Worm (Caenorhabditis elegans) whole organism, L2 larva: ENCODE measurements around the gene F38B7.11.

Experiments used
- C34F6.9 ChIP-seq: fragments of 150-350 bp; optimal IDR thresholded peaks from 2 replicates; lab custom pipeline; 2014; ENCODE audit warnings: missing biosample characterization, missing genetic modification characterization
- F13H6.1 ChIP-seq: sonication (generic microtip); optimal IDR thresholded peaks from 2 replicates; lab custom pipeline; 2016; ENCODE audit warnings: missing genetic modification characterization, missing compliant biosample characterization
- blmp-1 ChIP-seq: sonication (generic microtip); optimal IDR thresholded peaks from 2 replicates; lab custom pipeline; 2017; ENCODE audit warnings: missing genetic modification characterization, mild to moderate bottlenecking, missing compliant biosample characterization, antibody characterized with exemption, moderate library complexity; ENCODE audit not compliant: insufficient read depth
- crh-2 ChIP-seq: sonication (generic microtip); optimal IDR thresholded peaks from 2 replicates; lab custom pipeline; 2017; ENCODE audit warnings: missing biosample characterization, missing genetic modification characterization
- dmd-4 ChIP-seq: sonication (generic microtip); optimal IDR thresholded peaks from 2 replicates; lab custom pipeline; 2017; ENCODE audit warnings: missing biosample characterization, missing genetic modification characterization
- egl-27 ChIP-seq: sonication (generic microtip); optimal IDR thresholded peaks from 3 replicates; lab custom pipeline; 2017; ENCODE audit warnings: missing biosample characterization, missing genetic modification reagents, missing genetic modification characterization
- elt-1 ChIP-seq: fragments of 150-350 bp; optimal IDR thresholded peaks from 2 replicates; lab custom pipeline; 2014; ENCODE audit warnings: missing biosample characterization, missing genetic modification characterization
- elt-3 ChIP-seq: sonication (generic microtip); optimal IDR thresholded peaks from 2 replicates; lab custom pipeline; 2017; ENCODE audit warnings: missing biosample characterization, missing genetic modification characterization
- fos-1 ChIP-seq: fragments of 150-350 bp; optimal IDR thresholded peaks from 2 replicates; lab custom pipeline; 2014; ENCODE audit warnings: missing biosample characterization, missing genetic modification characterization
- lin-13 ChIP-seq: fragments of 150-350 bp; optimal IDR thresholded peaks from 2 replicates; lab custom pipeline; 2014; ENCODE audit warnings: missing biosample characterization, missing genetic modification reagents, missing genetic modification characterization
- lin-39 ChIP-seq: fragments of 150-350 bp; optimal IDR thresholded peaks from 2 replicates; lab custom pipeline; 2014; ENCODE audit warnings: missing biosample characterization, missing genetic modification reagents, missing genetic modification characterization
- lsy-2 ChIP-seq, 2 experiments: fragments of 150-350 bp in 1 of 2; sonication (generic microtip) in 1 of 2; optimal IDR thresholded peaks; 2 replicates each; lab custom pipeline; 2014 to 2017; ENCODE audit warnings: missing biosample characterization in 2 of 2, missing genetic modification characterization in 2 of 2
- mab-5 ChIP-seq: fragments of 150-350 bp; optimal IDR thresholded peaks from 2 replicates; lab custom pipeline; 2014; ENCODE audit warnings: missing biosample characterization, missing genetic modification characterization
- mbf-1 ChIP-seq: sonication (generic microtip); optimal IDR thresholded peaks from 2 replicates; lab custom pipeline; 2017; ENCODE audit warnings: missing biosample characterization, missing genetic modification characterization
- nhr-10 ChIP-seq: sonication (generic microtip); optimal IDR thresholded peaks from 2 replicates; lab custom pipeline; 2017; ENCODE audit warnings: missing biosample characterization, missing genetic modification characterization
- nhr-11 ChIP-seq: fragments of 150-350 bp; optimal IDR thresholded peaks from 2 replicates; lab custom pipeline; 2014; ENCODE audit warnings: missing biosample characterization, missing genetic modification characterization
- nhr-129 ChIP-seq: fragments of 150-350 bp; optimal IDR thresholded peaks from 2 replicates; lab custom pipeline; 2014; ENCODE audit warnings: missing biosample characterization, missing genetic modification characterization
- nhr-21 ChIP-seq: fragments of 150-350 bp; optimal IDR thresholded peaks from 2 replicates; lab custom pipeline; 2014; ENCODE audit warnings: missing biosample characterization, missing genetic modification characterization
- nhr-23 ChIP-seq: fragments of 150-350 bp; optimal IDR thresholded peaks from 2 replicates; lab custom pipeline; 2014; ENCODE audit warnings: missing biosample characterization, missing genetic modification reagents, missing genetic modification characterization
- nhr-237 ChIP-seq: fragments of 150-350 bp; optimal IDR thresholded peaks from 2 replicates; lab custom pipeline; 2014; ENCODE audit warnings: missing biosample characterization, missing genetic modification characterization
- nhr-25 ChIP-seq: fragments of 150-350 bp; sonication (generic microtip); optimal IDR thresholded peaks from 3 replicates; lab custom pipeline; 2014; ENCODE audit warnings: missing biosample characterization, missing genetic modification characterization
- nhr-77 ChIP-seq: fragments of 150-350 bp; optimal IDR thresholded peaks from 2 replicates; lab custom pipeline; 2014; ENCODE audit warnings: missing biosample characterization, missing genetic modification characterization
- peb-1 ChIP-seq: fragments of 150-350 bp; optimal IDR thresholded peaks from 2 replicates; lab custom pipeline; 2014; ENCODE audit warnings: missing biosample characterization, missing genetic modification characterization
- sem-4 ChIP-seq: fragments of 150-350 bp; optimal IDR thresholded peaks from 2 replicates; lab custom pipeline; 2014; ENCODE audit warnings: missing biosample characterization, missing genetic modification reagents, missing genetic modification characterization
- skn-1 ChIP-seq: sonication (generic microtip); optimal IDR thresholded peaks from 2 replicates; lab custom pipeline; 2017; ENCODE audit warnings: missing biosample characterization, missing genetic modification characterization
- sma-3 ChIP-seq: sonication (generic microtip); optimal IDR thresholded peaks from 2 replicates; lab custom pipeline; 2016; ENCODE audit warnings: missing genetic modification reagents, missing genetic modification characterization, missing compliant biosample characterization
- sma-9 ChIP-seq, 2 experiments: fragments of 150-350 bp in 1 of 2; sonication (generic microtip) in 1 of 2; optimal IDR thresholded peaks; 2 replicates each; lab custom pipeline; 2014 to 2016; ENCODE audit warnings: missing genetic modification characterization in 2 of 2, mild to moderate bottlenecking in 1 of 2, missing biosample characterization in 1 of 2, missing compliant biosample characterization in 1 of 2, missing genetic modification reagents in 1 of 2, moderate library complexity in 1 of 2
- unc-39 ChIP-seq: fragments of 150-350 bp; optimal IDR thresholded peaks from 2 replicates; lab custom pipeline; 2014; ENCODE audit warnings: missing biosample characterization, missing genetic modification characterization
- unc-55 ChIP-seq: fragments of 150-350 bp; sonication (generic microtip); optimal IDR thresholded peaks from 3 replicates; lab custom pipeline; 2014; ENCODE audit warnings: missing biosample characterization, missing genetic modification reagents, missing genetic modification characterization
- unc-62 ChIP-seq: fragments of 150-350 bp; optimal IDR thresholded peaks from 2 replicates; lab custom pipeline; 2014; ENCODE audit warnings: missing biosample characterization, missing genetic modification reagents, missing genetic modification characterization
- zag-1 ChIP-seq: fragments of 150-350 bp; optimal IDR thresholded peaks from 2 replicates; lab custom pipeline; 2014; ENCODE audit warnings: missing biosample characterization, missing genetic modification characterization
- ztf-4 ChIP-seq: fragments of 150-350 bp; optimal IDR thresholded peaks from 2 replicates; lab custom pipeline; 2014; ENCODE audit warnings: missing biosample characterization, missing genetic modification characterization

F38B7.11 gene

ce11 chrV:11535504-11536062 is 11.3 kb upstream of the F38B7.11 start:
- TF ChIP-seq F13H6.1 (tag; lab: Kevin White, UChicago) = peak; percentile 64
- no peak for TF ChIP-seq nhr-77 (tag; lab: Kevin White, UChicago)
- TF ChIP-seq sem-4 = peak; percentile 16
- peak; percentile 70 for TF ChIP-seq fos-1 (tag; lab: Kevin White, UChicago)
- no peak for TF ChIP-seq unc-62 (GFP tag; lab: Kevin White, UChicago)
- TF ChIP-seq nhr-25 (tag; lab: Kevin White, UChicago) = no peak
- peak; percentile 19 for TF ChIP-seq mab-5
- TF ChIP-seq sma-9 (GFP tag; optimal IDR thresholded peaks at IDR 0.05; lab: Kevin White, UChicago) = peak; percentile 68
- TF ChIP-seq sma-9 (tag; optimal IDR thresholded peaks at IDR 0.05; lab: Kevin White, UChicago) = no peak
- TF ChIP-seq egl-27 = no peak
- peak; percentile 38 for TF ChIP-seq nhr-129
- peak; percentile 26 for TF ChIP-seq C34F6.9
- peak; percentile 60 for TF ChIP-seq crh-2 (tag; lab: Kevin White, UChicago)
- peak in 1 of 2 experiments; percentile 27 for TF ChIP-seq lsy-2 (tag; optimal IDR thresholded peaks at IDR 0.05; lab: Kevin White, UChicago)
- TF ChIP-seq, all 48 proteins: peak for 9

- TF ChIP-seq nhr-237 (no peak), C34F6.9 (peak; percentile 14)
- TF ChIP-seq, all 48 proteins: peak for 1
These were observed 10.2 kb upstream of the F38B7.11 start for ce11 chrV:11536667-11537066.

ce11 chrV:11539502-11539901 is 7.4 kb upstream of the F38B7.11 start:
- no peak for TF ChIP-seq dmd-4
- no peak for TF ChIP-seq ztf-4
- TF ChIP-seq unc-39 (tag; lab: Kevin White, UChicago) = no peak
- TF ChIP-seq sma-3 = no peak
- TF ChIP-seq crh-2 (tag; lab: Kevin White, UChicago) = no peak

ce11 chrV:11541284-11541683 is 5.6 kb upstream of the F38B7.11 start:
- no peak for TF ChIP-seq lin-13 (GFP tag; lab: Kevin White, UChicago)
- no peak for TF ChIP-seq unc-39 (tag; lab: Kevin White, UChicago)
- TF ChIP-seq lin-39 (tag; lab: Kevin White, UChicago) = no peak
- TF ChIP-seq nhr-77 (tag; lab: Kevin White, UChicago) = no peak
- no peak for TF ChIP-seq nhr-10 (tag; lab: Kevin White, UChicago)
- TF ChIP-seq lsy-2 (tag; optimal IDR thresholded peaks at IDR 0.05; lab: Kevin White, UChicago) = no peak
- TF ChIP-seq nhr-21 (tag; lab: Kevin White, UChicago) = no peak

- TF ChIP-seq blmp-1 (tag; lab: Kevin White, UChicago) = peak; percentile 65
- TF ChIP-seq nhr-11 (tag; lab: Kevin White, UChicago) = no peak
- TF ChIP-seq sma-3 = peak; percentile 54
- no peak for TF ChIP-seq elt-1 (tag; lab: Kevin White, UChicago)
- TF ChIP-seq sma-9 (GFP tag; optimal IDR thresholded peaks at IDR 0.05; lab: Kevin White, UChicago) = peak; percentile 54
- no peak for TF ChIP-seq sma-9 (tag; optimal IDR thresholded peaks at IDR 0.05; lab: Kevin White, UChicago)
- no peak for TF ChIP-seq zag-1 (tag; lab: Kevin White, UChicago)
- peak; percentile 23 for TF ChIP-seq fos-1 (tag; lab: Kevin White, UChicago)
- TF ChIP-seq nhr-25 (tag; lab: Kevin White, UChicago) = peak; percentile 86
- TF ChIP-seq peb-1 (tag; lab: Kevin White, UChicago) = no peak
- no peak for TF ChIP-seq dmd-4
- peak; percentile 32 for TF ChIP-seq crh-2 (tag; lab: Kevin White, UChicago)
- TF ChIP-seq nhr-23 (tag; lab: Kevin White, UChicago) = no peak
These were observed 3.3 kb upstream of the F38B7.11 start, which contains the start of gene F38B7.2 for ce11 chrV:11543564-11543963. F38B7.2 (plus strand) TSS chrV:11543963.

ce11 chrV:11545227-11545626 is 1.7 kb upstream of the F38B7.11 start, which contains the start of gene F38B7.10:
F38B7.10 (plus strand) TSS chrV:11545527.
- no peak for TF ChIP-seq lin-39 (tag; lab: Kevin White, UChicago)
- no peak for TF ChIP-seq mab-5
- no peak for TF ChIP-seq unc-55 (GFP tag; lab: Kevin White, UChicago)
- no peak for TF ChIP-seq elt-3
- TF ChIP-seq ztf-4 = no peak
- no peak for TF ChIP-seq mbf-1 (tag; lab: Kevin White, UChicago)
- no peak for TF ChIP-seq F13H6.1 (tag; lab: Kevin White, UChicago)
- no peak for TF ChIP-seq egl-27
- no peak for TF ChIP-seq zag-1 (tag; lab: Kevin White, UChicago)
- no peak for TF ChIP-seq sma-9 (GFP tag; optimal IDR thresholded peaks at IDR 0.05; lab: Kevin White, UChicago)
- no peak for TF ChIP-seq sma-9 (tag; optimal IDR thresholded peaks at IDR 0.05; lab: Kevin White, UChicago)
- no peak for TF ChIP-seq skn-1 (tag; lab: Kevin White, UChicago)
